Fruit fly (Drosophila melanogaster) whole organism, pupa: ENCODE data around the gene Polr3G.

ENCODE experiments used
- CG10348 ChIP-seq: fragments of 200-800 bp; sonication (Bioruptor generic); IDR thresholded peaks from 2 replicates; pipeline ENCODE4 v1.3.6; 2022; ENCODE audit warnings: missing biosample characterization, missing genetic modification characterization
- CG13204 ChIP-seq: fragments of 200-800 bp; sonication (Bioruptor generic); optimal IDR thresholded peaks from 2 replicates; lab custom pipeline; 2018; ENCODE audit warnings: missing biosample characterization, mild to moderate bottlenecking, missing genetic modification characterization, moderate library complexity
- CG14655 ChIP-seq: fragments of 200-800 bp; sonication (Bioruptor generic); optimal IDR thresholded peaks from 3 replicates; lab custom pipeline; 2017; ENCODE audit warnings: mild to moderate bottlenecking, missing biosample characterization, missing genetic modification reagents, missing genetic modification characterization
- CG15710 ChIP-seq: fragments of 200-800 bp; sonication (Bioruptor generic); optimal IDR thresholded peaks from 2 replicates; lab custom pipeline; 2018; ENCODE audit warnings: missing biosample characterization, mild to moderate bottlenecking, missing genetic modification characterization, moderate library complexity
- CG17806 ChIP-seq: fragments of 200-800 bp; sonication (Bioruptor generic); optimal IDR thresholded peaks from 2 replicates; lab custom pipeline; 2018; ENCODE audit warnings: missing biosample characterization, mild to moderate bottlenecking, missing genetic modification characterization, moderate library complexity
- CG32121 ChIP-seq: fragments of 200-800 bp; sonication (Bioruptor generic); IDR thresholded peaks from 2 replicates; pipeline ENCODE4 v1.3.6; 2022; ENCODE audit warnings: missing biosample characterization, missing genetic modification characterization
- CG34367 ChIP-seq: fragments of 200-800 bp; sonication (Bioruptor generic); optimal IDR thresholded peaks from 2 replicates; lab custom pipeline; 2018; ENCODE audit warnings: missing biosample characterization, mild to moderate bottlenecking, missing genetic modification characterization
- CG4496 ChIP-seq: fragments of 200-800 bp; sonication (Bioruptor generic); IDR thresholded peaks from 3 replicates; pipeline ENCODE4 v1.3.6; 2022; ENCODE audit warnings: missing biosample characterization, missing genetic modification characterization
- CG8159 ChIP-seq: fragments of 200-800 bp; sonication (Bioruptor generic); optimal IDR thresholded peaks from 3 replicates; lab custom pipeline; 2018; ENCODE audit warnings: missing biosample characterization, mild to moderate bottlenecking, missing genetic modification characterization, moderate library complexity
- CG8301 ChIP-seq: fragments of 200-800 bp; sonication (Bioruptor generic); optimal IDR thresholded peaks from 2 replicates; lab custom pipeline; 2018; ENCODE audit warnings: missing biosample characterization, mild to moderate bottlenecking, missing genetic modification characterization
- D1 ChIP-seq: fragments of 200-800 bp; sonication (Bioruptor generic); optimal IDR thresholded peaks from 2 replicates; lab custom pipeline; 2018; ENCODE audit warnings: missing biosample characterization, mild to moderate bottlenecking, missing genetic modification characterization, moderate library complexity
- EcR ChIP-seq: fragments of 200-800 bp; sonication (Bioruptor generic); optimal IDR thresholded peaks from 3 replicates; lab custom pipeline; 2019; ENCODE audit warnings: missing biosample characterization, missing genetic modification characterization, mild to moderate bottlenecking, moderate library complexity, missing genetic modification reagents
- Ets98B ChIP-seq: fragments of 200-800 bp; sonication (Bioruptor generic); IDR thresholded peaks from 2 replicates; pipeline ENCODE4 v1.3.6; 2022; ENCODE audit warnings: missing biosample characterization, missing genetic modification characterization
- Pif1B ChIP-seq: fragments of 200-800 bp; sonication (Bioruptor generic); optimal IDR thresholded peaks from 3 replicates; lab custom pipeline; 2016; ENCODE audit warnings: missing biosample characterization, missing genetic modification characterization
- Snoo ChIP-seq: fragments of 200-800 bp; sonication (Bioruptor generic); optimal IDR thresholded peaks from 3 replicates; lab custom pipeline; 2017; ENCODE audit warnings: missing biosample characterization, mild to moderate bottlenecking, missing genetic modification characterization, inconsistent platforms
- fd96Ca ChIP-seq: fragments of 200-800 bp; sonication (Bioruptor generic); IDR thresholded peaks from 3 replicates; pipeline ENCODE4 v1.3.6; 2022; ENCODE audit warnings: missing biosample characterization, missing genetic modification characterization
- gl ChIP-seq: fragments of 200-800 bp; sonication (Bioruptor generic); optimal IDR thresholded peaks from 2 replicates; lab custom pipeline; 2018; ENCODE audit warnings: missing biosample characterization, mild to moderate bottlenecking, missing genetic modification characterization
- rn ChIP-seq: fragments of 200-800 bp; sonication (Bioruptor generic); IDR thresholded peaks from 2 replicates; pipeline ENCODE4 v1.3.6; 2022; ENCODE audit warnings: missing biosample characterization, missing genetic modification characterization

Gene Polr3G

dm6 chr3L:17386612-17387382 lies 40.1 kb downstream of the Polr3G start:
- TF ChIP-seq CG8301 (tag; lab: Kevin White, UChicago) = no peak
- TF ChIP-seq CG8159 (tag; lab: Kevin White, UChicago) = no peak
- no peak for TF ChIP-seq CG34367 (tag; lab: Kevin White, UChicago)
- no peak for TF ChIP-seq D1 (tag; lab: Kevin White, UChicago)
- TF ChIP-seq Ets98B (GFP tag; lab: Robert Waterston, UW) = no peak
- no peak for TF ChIP-seq CG10348 (GFP tag; lab: Robert Waterston, UW)
- TF ChIP-seq CG17806 (tag; lab: Kevin White, UChicago) = no peak
- no peak for TF ChIP-seq fd96Ca
- TF ChIP-seq CG13204 (GFP tag; lab: Kevin White, UChicago) = no peak
- no peak for TF ChIP-seq gl (tag; lab: Kevin White, UChicago)
- TF ChIP-seq CG32121 (GFP tag; lab: Robert Waterston, UW) = no peak
- TF ChIP-seq rn (GFP tag; lab: Robert Waterston, UW) = no peak

dm6 chr3L:17383714-17384113 lies 43.2 kb downstream of the Polr3G start:
- TF ChIP-seq CG10348 (GFP tag; lab: Robert Waterston, UW) (no peak), Pif1B (GFP tag; lab: Kevin White, UChicago) (no peak), CG14655 (GFP tag; lab: Kevin White, UChicago) (no peak), CG15710 (tag; lab: Kevin White, UChicago) (no peak), CG8159 (tag; lab: Kevin White, UChicago) (no peak)

- TF ChIP-seq CG32121 (GFP tag; lab: Robert Waterston, UW) (no peak), CG4496 (no peak), CG8159 (tag; lab: Kevin White, UChicago) (no peak), rn (GFP tag; lab: Robert Waterston, UW) (no peak)
Observed at dm6 chr3L:17383285-17383684, 43.6 kb downstream of the Polr3G start.

- no peak for TF ChIP-seq CG13204 (GFP tag; lab: Kevin White, UChicago)
- no peak for TF ChIP-seq Snoo (tag; lab: Kevin White, UChicago)
Observed at dm6 chr3L:17382628-17383027, 44.3 kb downstream of the Polr3G start, which contains the start of gene CG13728. CG13728 (minus strand) TSS chr3L:17382728.

dm6 chr3L:17381990-17382389 lies 44.9 kb downstream of the Polr3G start:
- no peak for TF ChIP-seq rn (GFP tag; lab: Robert Waterston, UW)
- no peak for TF ChIP-seq Pif1B (GFP tag; lab: Kevin White, UChicago)
- no peak for TF ChIP-seq CG4496

dm6 chr3L:17379311-17379710 lies 47.6 kb downstream of the Polr3G start, which contains the start of gene Cad74A:
Cad74A (minus strand) TSS chr3L:17379530.
- TF ChIP-seq Pif1B (GFP tag; lab: Kevin White, UChicago) (peak; percentile 38), CG4496 (peak; percentile 51; the same call in 2 of the 3 replicates), rn (GFP tag; lab: Robert Waterston, UW) (no peak), CG13204 (GFP tag; lab: Kevin White, UChicago) (peak; percentile 35), EcR (GFP tag; lab: Kevin White, UChicago) (peak; percentile 38), CG8159 (tag; lab: Kevin White, UChicago) (no peak), Ets98B (GFP tag; lab: Robert Waterston, UW) (peak; percentile 58; the same call in 1 of the 2 replicates)
